Worm (Caenorhabditis elegans): ENCODE data around the gene R07E5.19.

R07E5.19 gene

DNA sequence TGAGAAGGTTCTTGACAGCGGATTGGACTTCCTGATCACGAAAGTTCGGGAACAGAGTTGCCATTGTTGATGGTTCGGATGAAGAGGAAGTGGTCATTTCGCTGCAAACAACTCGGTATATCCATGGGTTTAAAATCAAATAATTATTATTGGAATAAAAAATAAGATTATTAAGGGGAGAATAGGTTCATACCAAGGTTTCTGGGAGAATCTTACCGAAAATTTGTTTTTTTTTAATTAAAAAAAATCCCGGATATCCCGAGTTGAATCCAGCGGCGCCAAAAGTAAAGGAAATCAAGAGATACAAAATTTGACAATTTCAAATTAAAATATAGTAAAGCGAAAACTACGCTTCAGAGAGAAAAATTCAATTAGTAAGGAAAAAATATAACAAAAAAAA lies at the start of gene R07E5.19, which contains the start of gene pdcd-2:
Gene R07E5.19 (minus strand): TSS at position 101 of the 400 bp plus-strand sequence.
Gene pdcd-2 (minus strand): TSS at position 102 of the 400 bp plus-strand sequence.
- TF ChIP-seq nhr-11 (tag; optimal IDR thresholded peaks at IDR 0.05) (no peak), lin-35 (GFP tag; optimal IDR thresholded peaks at IDR 0.05) (no peak), efl-1 (optimal IDR thresholded peaks at IDR 0.05) (no peak), efl-1 (GFP tag; optimal IDR thresholded peaks at IDR 0.05 in 1 of 2) (peak in 1 of 2 experiments; percentile 14), dpl-1 (GFP tag; optimal IDR thresholded peaks at IDR 0.05) (no peak), nhr-12 (tag; optimal IDR thresholded peaks at IDR 0.05) (no peak), zip-4 (GFP tag; optimal IDR thresholded peaks at IDR 0.05) (no peak), ets-5 (GFP tag; IDR thresholded peaks at IDR 0.05) (no peak)

DNA sequence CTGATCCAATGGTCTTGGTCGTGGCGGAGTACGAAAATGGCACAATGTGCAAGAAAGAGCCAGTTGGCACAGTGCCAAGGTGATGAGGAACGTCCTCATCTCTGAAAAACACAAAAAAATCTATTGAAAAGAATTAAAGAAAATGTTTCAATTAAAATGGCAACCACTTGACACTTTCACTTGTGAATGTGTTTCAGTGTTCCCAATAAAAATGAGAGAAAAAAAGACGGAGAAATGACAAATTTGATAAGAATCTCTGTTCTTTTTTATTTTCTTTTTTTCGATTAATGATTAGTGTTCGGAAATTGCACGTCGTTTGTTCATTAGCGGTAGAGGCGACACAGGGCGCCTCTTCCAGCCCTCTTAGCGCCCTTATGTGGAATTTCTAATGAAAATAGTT lies 49.4 kb upstream of the R07E5.19 start, which contains the start of gene ndg-4:
Gene ndg-4 (minus strand): TSS at position 101 of the 400 bp plus-strand sequence.
- TF ChIP-seq blmp-1 (tag; optimal IDR thresholded peaks at IDR 0.05) (peak; percentile 17), ceh-82 (tag; optimal IDR thresholded peaks at IDR 0.05) (no peak)

DNA sequence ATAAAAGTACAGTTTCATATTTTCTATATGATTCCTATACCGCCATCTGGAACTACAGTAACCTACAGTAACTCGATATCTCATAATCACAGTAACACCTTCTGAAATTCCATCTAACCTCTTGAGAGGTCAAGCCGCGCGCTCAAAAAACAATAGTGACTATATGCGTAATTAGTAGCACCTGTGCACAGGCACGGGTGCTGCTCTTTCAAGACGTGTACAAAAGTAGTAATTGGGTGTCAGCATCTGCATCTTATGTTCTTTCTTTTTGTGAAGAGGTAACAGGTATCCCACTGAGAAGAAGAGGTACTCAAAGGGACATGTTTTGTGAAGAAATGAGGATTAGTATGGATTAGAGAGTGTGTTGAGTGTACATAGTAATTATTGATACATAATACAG lies 43.5 kb upstream of the R07E5.19 start:
- TF ChIP-seq nhr-28 (tag; optimal IDR thresholded peaks at IDR 0.05) (no peak), nhr-11 (tag; optimal IDR thresholded peaks at IDR 0.05) (no peak)

DNA sequence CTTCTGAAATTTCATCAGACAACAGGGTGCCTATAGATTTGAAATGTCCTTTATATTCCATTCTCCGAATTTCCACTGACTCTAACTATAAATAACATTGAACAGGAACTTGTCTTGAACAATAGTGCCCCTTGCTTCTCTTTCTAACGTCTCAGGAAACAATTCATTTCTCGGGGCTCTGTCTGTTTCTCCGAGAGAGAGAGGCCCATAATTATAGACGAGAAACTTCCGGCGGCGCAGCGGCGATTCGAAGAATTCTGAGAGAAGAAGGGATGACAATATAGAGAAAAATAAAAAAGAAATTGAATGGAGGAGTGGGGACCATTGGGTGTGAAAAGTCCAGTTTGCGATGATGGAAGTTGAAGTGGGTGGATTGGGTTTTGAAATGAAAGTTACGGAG lies 42.4 kb upstream of the R07E5.19 start:
- TF ChIP-seq efl-1 (optimal IDR thresholded peaks at IDR 0.05) (no peak), efl-1 (GFP tag; optimal IDR thresholded peaks at IDR 0.05 in 1 of 2) (no peak), fkh-8 (tag; optimal IDR thresholded peaks at IDR 0.05) (peak; percentile 58), lin-14 (GFP tag; optimal IDR thresholded peaks at IDR 0.05) (peak; percentile 63), mdl-1 (tag; optimal IDR thresholded peaks at IDR 0.05) (no peak), nhr-85 (tag) (no peak), mep-1 (tag; optimal IDR thresholded peaks at IDR 0.05) (no peak), tbx-2 (tag; optimal IDR thresholded peaks at IDR 0.05) (no peak), vab-15 (tag; optimal IDR thresholded peaks at IDR 0.05) (no peak), isw-1 (GFP tag; IDR thresholded peaks at IDR 0.05) (no peak), C34B4.2 (tag; optimal IDR thresholded peaks at IDR 0.05) (no peak), unc-86 (tag; optimal IDR thresholded peaks at IDR 0.05) (no peak), ceh-90 (tag; optimal IDR thresholded peaks at IDR 0.05) (no peak), skn-1 (tag; optimal IDR thresholded peaks at IDR 0.05) (no peak), pqm-1 (tag; optimal IDR thresholded peaks at IDR 0.05) (no peak), jun-1 (tag; optimal IDR thresholded peaks at IDR 0.05) (no peak), C16A3.4 (tag; optimal IDR thresholded peaks at IDR 0.05) (no peak), nhr-47 (tag; optimal IDR thresholded peaks at IDR 0.05) (no peak), Y116A8C.19 (tag; optimal IDR thresholded peaks at IDR 0.05; ENCODE audit: borderline replicate concordance) (no peak), nhr-12 (tag; optimal IDR thresholded peaks at IDR 0.05) (no peak), snpc-4 (tag; optimal IDR thresholded peaks at IDR 0.05) (no peak), C04F5.9 (tag; optimal IDR thresholded peaks at IDR 0.05) (no peak), mab-9 (GFP tag; IDR thresholded peaks at IDR 0.05) (no peak), nhr-28 (tag; optimal IDR thresholded peaks at IDR 0.05) (no peak), hlh-4 (tag; optimal IDR thresholded peaks at IDR 0.05) (no peak), nhr-71 (tag; optimal IDR thresholded peaks at IDR 0.05) (no peak), ceh-82 (tag; optimal IDR thresholded peaks at IDR 0.05) (peak in 1 of 3 experiments; percentile 3), snu-23 (GFP tag; optimal IDR thresholded peaks at IDR 0.05) (no peak), elt-2 (tag; optimal IDR thresholded peaks at IDR 0.05) (no peak), egl-13 (tag; optimal IDR thresholded peaks at IDR 0.05) (peak; percentile 0), fkh-10 (GFP tag; optimal IDR thresholded peaks at IDR 0.05) (no peak), xbp-1 (tag; optimal IDR thresholded peaks at IDR 0.05) (no peak), zip-4 (GFP tag; optimal IDR thresholded peaks at IDR 0.05) (no peak), unc-30 (tag; optimal IDR thresholded peaks at IDR 0.05) (no peak), nhr-19 (GFP tag; conservative IDR thresholded peaks at IDR 0.05) (no peak), efl-3 (GFP tag; optimal IDR thresholded peaks at IDR 0.05) (no peak), lsy-2 (tag; optimal IDR thresholded peaks at IDR 0.05) (peak in 1 of 2 experiments; percentile 5), lin-39 (tag; optimal IDR thresholded peaks at IDR 0.05) (no peak), sox-4 (tag; optimal IDR thresholded peaks at IDR 0.05) (no peak), nhr-20 (tag; optimal IDR thresholded peaks at IDR 0.05) (no peak), ceh-88 (GFP tag; IDR thresholded peaks at IDR 0.05) (no peak), sptf-1 (tag; optimal IDR thresholded peaks at IDR 0.05) (no peak), ets-5 (GFP tag; IDR thresholded peaks at IDR 0.05) (no peak)
